Worm (Caenorhabditis elegans) whole organism, L1 larva: ENCODE results near the gene srg-56.
A peak's percentile ranks its signal among the peaks of the same experiment; 100 is the strongest.

Source experiments
- C16A3.4 ChIP-seq: fragments of 150-350 bp; optimal IDR thresholded peaks from 2 replicates; lab custom pipeline; 2014; ENCODE audit warnings: missing biosample characterization, missing genetic modification characterization
- F16B12.6 ChIP-seq: fragments of 150-350 bp; optimal IDR thresholded peaks from 2 replicates; lab custom pipeline; 2014; ENCODE audit warnings: missing biosample characterization, missing genetic modification characterization
- Y116A8C.19 ChIP-seq: sonication (generic microtip); optimal IDR thresholded peaks from 2 replicates; lab custom pipeline; 2016; ENCODE audit warnings: missing compliant biosample characterization, missing genetic modification characterization, borderline replicate concordance
- aha-1 ChIP-seq: fragments of 150-350 bp; optimal IDR thresholded peaks from 2 replicates; lab custom pipeline; 2014; ENCODE audit warnings: missing biosample characterization, missing genetic modification characterization
- alr-1 ChIP-seq: fragments of 200-800 bp; sonication (Bioruptor generic); optimal IDR thresholded peaks from 2 replicates; lab custom pipeline; 2018; ENCODE audit warnings: borderline replicate concordance, mild to moderate bottlenecking, missing genetic modification characterization, missing compliant biosample characterization
- aly-2 ChIP-seq: fragments of 150-350 bp; optimal IDR thresholded peaks from 2 replicates; lab custom pipeline; 2014; ENCODE audit warnings: missing biosample characterization, missing genetic modification characterization
- blmp-1 ChIP-seq: fragments of 150-350 bp; optimal IDR thresholded peaks from 2 replicates; lab custom pipeline; 2014; ENCODE audit warnings: missing biosample characterization, missing genetic modification characterization
- ceh-63 ChIP-seq: fragments of 200-800 bp; sonication (Bioruptor generic); optimal IDR thresholded peaks from 2 replicates; lab custom pipeline; 2018; ENCODE audit warnings: mild to moderate bottlenecking, missing genetic modification characterization, missing compliant biosample characterization
- ceh-82 ChIP-seq, 3 experiments: fragments of 150-350 bp in 1 of 3; sonication (generic microtip) in 2 of 3; optimal IDR thresholded peaks; 2 replicates each; lab custom pipeline; 2014 to 2017; ENCODE audit warnings: missing biosample characterization in 3 of 3, missing genetic modification characterization in 3 of 3
- ceh-90 ChIP-seq: sonication (generic microtip); optimal IDR thresholded peaks from 2 replicates; lab custom pipeline; 2016; ENCODE audit warnings: missing genetic modification characterization, missing compliant biosample characterization
- dpl-1 ChIP-seq, 3 experiments: fragments of 150-350 bp in 2 of 3; sonication (generic microtip) in 1 of 3; optimal IDR thresholded peaks; 2 replicates each; lab custom pipeline; 2014 to 2017; ENCODE audit warnings: missing biosample characterization in 3 of 3, missing genetic modification characterization in 3 of 3, missing genetic modification reagents in 3 of 3
- dsc-1 ChIP-seq: sonication (generic microtip); optimal IDR thresholded peaks from 2 replicates; lab custom pipeline; 2016; ENCODE audit warnings: mild to moderate bottlenecking, missing genetic modification characterization, missing compliant biosample characterization
- efl-1 ChIP-seq, 4 experiments: fragments of 150-350 bp; optimal IDR thresholded peaks in 3 of 4; peaks in 1 of 4; 1 replicate in 1 of 4; 2 replicates in 3 of 4; lab custom pipeline; 2014; ENCODE audit warnings: missing biosample characterization in 2 of 4, missing genetic modification characterization in 2 of 4, missing genetic modification reagents in 2 of 4
- efl-3 ChIP-seq: fragments of 200-800 bp; sonication (Bioruptor generic); optimal IDR thresholded peaks from 2 replicates; lab custom pipeline; 2018; ENCODE audit warnings: mild to moderate bottlenecking, missing genetic modification characterization, missing compliant biosample characterization
- elt-2 ChIP-seq: sonication (generic microtip); optimal IDR thresholded peaks from 2 replicates; lab custom pipeline; 2016; ENCODE audit warnings: missing genetic modification characterization, mild to moderate bottlenecking, inconsistent platforms, missing compliant biosample characterization, missing genetic modification reagents
- elt-3 ChIP-seq, 6 experiments: fragments of 150-350 bp in 1 of 6; sonication (generic microtip); optimal IDR thresholded peaks; 2 replicates each; lab custom pipeline; 2017 to 2018; ENCODE audit warnings: missing biosample characterization in 6 of 6, missing genetic modification characterization in 6 of 6, inconsistent platforms in 1 of 6
- fkh-10 ChIP-seq: sonication (generic microtip); optimal IDR thresholded peaks from 2 replicates; lab custom pipeline; 2017; ENCODE audit warnings: missing biosample characterization, missing genetic modification reagents, missing genetic modification characterization
- grh-1 ChIP-seq: fragments of 200-800 bp; sonication (Bioruptor generic); IDR thresholded peaks from 2 replicates; pipeline ENCODE4 v1.3.6; 2022; ENCODE audit warnings: missing genetic modification reagents, missing genetic modification characterization, missing compliant biosample characterization
- hlh-17 ChIP-seq: fragments of 200-800 bp; sonication (Bioruptor generic); optimal IDR thresholded peaks from 2 replicates; lab custom pipeline; 2018; ENCODE audit warnings: missing genetic modification characterization, mild to moderate bottlenecking, missing compliant biosample characterization, moderate library complexity, borderline replicate concordance
- hpl-2 ChIP-seq: fragments of 150-350 bp; optimal IDR thresholded peaks from 2 replicates; lab custom pipeline; 2014; ENCODE audit warnings: missing biosample characterization, missing genetic modification reagents, missing genetic modification characterization
- isw-1 ChIP-seq: fragments of 200-800 bp; sonication (Bioruptor generic); IDR thresholded peaks from 2 replicates; pipeline ENCODE4 v1.3.6; 2022; ENCODE audit warnings: missing genetic modification characterization, missing compliant biosample characterization
- lin-13 ChIP-seq: fragments of 150-350 bp; optimal IDR thresholded peaks from 2 replicates; lab custom pipeline; 2014; ENCODE audit warnings: missing biosample characterization, missing genetic modification reagents, missing genetic modification characterization
- lsy-2 ChIP-seq, 2 experiments: fragments of 150-350 bp; optimal IDR thresholded peaks; 2 replicates each; lab custom pipeline; 2014; ENCODE audit warnings: missing biosample characterization in 2 of 2, missing genetic modification characterization in 2 of 2
- mdl-1 ChIP-seq, 2 experiments: fragments of 150-350 bp; optimal IDR thresholded peaks; 2 replicates each; lab custom pipeline; 2014 to 2017; ENCODE audit warnings: missing biosample characterization in 2 of 2, missing genetic modification characterization in 2 of 2, inconsistent platforms in 1 of 2
- nhr-11 ChIP-seq: fragments of 150-350 bp; optimal IDR thresholded peaks from 2 replicates; lab custom pipeline; 2014; ENCODE audit warnings: missing biosample characterization, missing genetic modification characterization
- nhr-12 ChIP-seq: sonication (generic microtip); optimal IDR thresholded peaks from 2 replicates; lab custom pipeline; 2017; ENCODE audit warnings: missing biosample characterization, missing genetic modification characterization
- nhr-19 ChIP-seq: fragments of 200-800 bp; sonication (Bioruptor generic); conservative IDR thresholded peaks from 2 replicates; pipeline ENCODE4 v1.3.6; 2022; ENCODE audit warnings: missing genetic modification characterization, missing compliant biosample characterization
- nhr-237 ChIP-seq: fragments of 150-350 bp; optimal IDR thresholded peaks from 2 replicates; lab custom pipeline; 2014; ENCODE audit warnings: missing biosample characterization, missing genetic modification characterization
- nhr-47 ChIP-seq: sonication (generic microtip); optimal IDR thresholded peaks from 2 replicates; lab custom pipeline; 2016; ENCODE audit warnings: mild to moderate bottlenecking, missing genetic modification characterization, moderate library complexity, missing compliant biosample characterization
- nhr-77 ChIP-seq: fragments of 150-350 bp; optimal IDR thresholded peaks from 2 replicates; lab custom pipeline; 2014; ENCODE audit warnings: missing biosample characterization, missing genetic modification characterization
- skn-1 ChIP-seq: fragments of 150-350 bp; optimal IDR thresholded peaks from 2 replicates; lab custom pipeline; 2014; ENCODE audit warnings: missing biosample characterization, missing genetic modification characterization
- snpc-4 ChIP-seq: fragments of 150-350 bp; optimal IDR thresholded peaks from 2 replicates; lab custom pipeline; 2014; ENCODE audit warnings: missing biosample characterization, missing genetic modification characterization
- sup-37 ChIP-seq: fragments of 200-800 bp; sonication (Bioruptor generic); optimal IDR thresholded peaks from 2 replicates; lab custom pipeline; 2018; ENCODE audit warnings: mild to moderate bottlenecking, missing genetic modification characterization, missing compliant biosample characterization
- swsn-7 ChIP-seq: sonication (generic microtip); optimal IDR thresholded peaks from 2 replicates; lab custom pipeline; 2016; ENCODE audit warnings: missing genetic modification characterization, missing compliant biosample characterization
- tbx-2 ChIP-seq: sonication (generic microtip); optimal IDR thresholded peaks from 2 replicates; lab custom pipeline; 2016; ENCODE audit warnings: missing genetic modification characterization, missing compliant biosample characterization
- tlp-1 ChIP-seq: fragments of 150-350 bp; optimal IDR thresholded peaks from 2 replicates; lab custom pipeline; 2014; ENCODE audit warnings: missing biosample characterization, missing genetic modification characterization
- unc-30 ChIP-seq: sonication (generic microtip); optimal IDR thresholded peaks from 2 replicates; lab custom pipeline; 2017; ENCODE audit warnings: missing biosample characterization, missing genetic modification characterization
- unc-62 ChIP-seq: fragments of 150-350 bp; optimal IDR thresholded peaks from 2 replicates; lab custom pipeline; 2014; ENCODE audit warnings: missing biosample characterization, missing genetic modification reagents, missing genetic modification characterization
- unc-98 ChIP-seq: fragments of 200-800 bp; sonication (Bioruptor generic); IDR thresholded peaks from 2 replicates; pipeline ENCODE4 v1.3.6; 2022; ENCODE audit warnings: missing genetic modification characterization, missing compliant biosample characterization
- vab-15 ChIP-seq: sonication (generic microtip); optimal IDR thresholded peaks from 2 replicates; lab custom pipeline; 2017; ENCODE audit warnings: missing genotype, mild to moderate bottlenecking, missing genetic modification characterization, missing compliant biosample characterization
- xbp-1 ChIP-seq: sonication (generic microtip); optimal IDR thresholded peaks from 2 replicates; lab custom pipeline; 2016; ENCODE audit warnings: missing genetic modification characterization, missing compliant biosample characterization
- zag-1 ChIP-seq: fragments of 150-350 bp; optimal IDR thresholded peaks from 2 replicates; lab custom pipeline; 2014; ENCODE audit warnings: missing biosample characterization, missing genetic modification characterization

srg-56 gene

ce11 chrV:2757226-2757893, 19.3 kb upstream of the srg-56 start, which contains the start of gene srx-28:
TSS of gene srx-28 (minus strand) at chrV:2757276.
- TF ChIP-seq vab-15 (tag; lab: Kevin White, UChicago) (no peak), Y116A8C.19 (tag; lab: Kevin White, UChicago) (no peak), swsn-7 (tag; lab: Kevin White, UChicago) (no peak), snpc-4 (tag; lab: Kevin White, UChicago) (peak; percentile 8), elt-3 (tag; optimal IDR thresholded peaks at IDR 0.05; lab: Kevin White, UChicago) (no peak), zag-1 (tag; lab: Kevin White, UChicago) (no peak), isw-1 (no peak), lin-13 (GFP tag; lab: Kevin White, UChicago) (no peak)

ce11 chrV:2753007-2753406, 14.9 kb upstream of the srg-56 start, which contains the start of gene srx-26:
TSS of gene srx-26 (minus strand) at chrV:2753107.
- TF ChIP-seq dsc-1 (tag; lab: Kevin White, UChicago) (no peak), snpc-4 (tag; lab: Kevin White, UChicago) (no peak), dpl-1 (GFP tag; optimal IDR thresholded peaks at IDR 0.05; lab: Kevin White, UChicago) (no peak), nhr-47 (no peak), lsy-2 (tag; optimal IDR thresholded peaks at IDR 0.05; lab: Kevin White, UChicago) (no peak), elt-2 (tag; lab: Kevin White, UChicago) (no peak), hpl-2 (GFP tag; lab: Kevin White, UChicago) (no peak), aha-1 (tag; lab: Kevin White, UChicago) (no peak), ceh-90 (tag; lab: Kevin White, UChicago) (no peak), F16B12.6 (tag; lab: Kevin White, UChicago) (no peak), skn-1 (no peak), nhr-237 (no peak), efl-3 (GFP tag; lab: Kevin White, UChicago) (no peak), aly-2 (tag; lab: Kevin White, UChicago) (no peak), fkh-10 (GFP tag; lab: Kevin White, UChicago) (no peak), nhr-12 (tag; lab: Kevin White, UChicago) (no peak), vab-15 (tag; lab: Kevin White, UChicago) (no peak), sup-37 (GFP tag; lab: Kevin White, UChicago) (no peak)
- TF ChIP-seq, all 84 proteins: peak for 0

ce11 chrV:2750006-2750405, 11.9 kb upstream of the srg-56 start, which contains the start of gene srx-24:
TSS of gene srx-24 (minus strand) at chrV:2750106.
- TF ChIP-seq efl-1 (optimal IDR thresholded peaks at IDR 0.05; lab: Kevin White, UChicago) (no peak), efl-1 (GFP tag; optimal IDR thresholded peaks at IDR 0.05 in 1 of 2; lab: Kevin White, UChicago) (peak in 1 of 2 experiments; percentile 7), nhr-77 (tag; lab: Kevin White, UChicago) (no peak)

ce11 chrV:2746404-2746803, 8.3 kb upstream of the srg-56 start:
- TF ChIP-seq unc-98 (GFP tag; lab: Robert Waterston, UW): no peak
- TF ChIP-seq ceh-63 (GFP tag; lab: Kevin White, UChicago): no peak
- TF ChIP-seq ceh-82 (tag; optimal IDR thresholded peaks at IDR 0.05; lab: Kevin White, UChicago): no peak
- no peak for TF ChIP-seq grh-1
- TF ChIP-seq nhr-19 (GFP tag; lab: Robert Waterston, UW): no peak
- TF ChIP-seq tbx-2 (tag; lab: Kevin White, UChicago): no peak
- no peak for TF ChIP-seq mdl-1 (tag; optimal IDR thresholded peaks at IDR 0.05; lab: Kevin White, UChicago)
- no peak for TF ChIP-seq xbp-1 (tag; lab: Kevin White, UChicago)
- no peak for TF ChIP-seq elt-3 (tag; optimal IDR thresholded peaks at IDR 0.05; lab: Kevin White, UChicago)
- no peak for TF ChIP-seq blmp-1 (tag; lab: Kevin White, UChicago)
- no peak for TF ChIP-seq aly-2 (tag; lab: Kevin White, UChicago)
- no peak for TF ChIP-seq nhr-47
- TF ChIP-seq aha-1 (tag; lab: Kevin White, UChicago): no peak
- no peak for TF ChIP-seq hlh-17 (GFP tag; lab: Kevin White, UChicago)
- TF ChIP-seq nhr-11 (tag; lab: Kevin White, UChicago): no peak
- no peak for TF ChIP-seq alr-1 (tag; lab: Kevin White, UChicago)
- no peak for TF ChIP-seq C16A3.4 (tag; lab: Kevin White, UChicago)
- TF ChIP-seq unc-62 (GFP tag; lab: Kevin White, UChicago): no peak
- TF ChIP-seq tlp-1 (tag; lab: Kevin White, UChicago): no peak
- no peak for TF ChIP-seq unc-30
